Worm (Caenorhabditis elegans) whole organism, L4/young adult: ENCODE results near the gene F13H8.6.

ENCODE experiments used
- W03F9.2 ChIP-seq: fragments of 150-350 bp; optimal IDR thresholded peaks from 2 replicates; lab custom pipeline; 2014; ENCODE audit warnings: missing biosample characterization, missing genetic modification characterization
- dao-5 ChIP-seq: sonication (generic microtip); optimal IDR thresholded peaks from 2 replicates; lab custom pipeline; 2016; ENCODE audit warnings: missing genotype, missing genetic modification characterization, moderate library complexity, missing compliant biosample characterization
- him-1 ChIP-seq: sonication (generic microtip); optimal IDR thresholded peaks from 2 replicates; lab custom pipeline; 2016; ENCODE audit warnings: missing genotype, missing genetic modification reagents, missing genetic modification characterization, missing compliant biosample characterization

- no peak for TF ChIP-seq dao-5 (tag; lab: Kevin White, UChicago)
- no peak for TF ChIP-seq him-1
- no peak for TF ChIP-seq W03F9.2 (tag; lab: Kevin White, UChicago)
Measured at ce11 chrII:6236093-6236945, 50.4 kb downstream of the F13H8.6 start.
